Fruit fly (Drosophila melanogaster): ENCODE measurements around the gene CG14803.

DNA sequence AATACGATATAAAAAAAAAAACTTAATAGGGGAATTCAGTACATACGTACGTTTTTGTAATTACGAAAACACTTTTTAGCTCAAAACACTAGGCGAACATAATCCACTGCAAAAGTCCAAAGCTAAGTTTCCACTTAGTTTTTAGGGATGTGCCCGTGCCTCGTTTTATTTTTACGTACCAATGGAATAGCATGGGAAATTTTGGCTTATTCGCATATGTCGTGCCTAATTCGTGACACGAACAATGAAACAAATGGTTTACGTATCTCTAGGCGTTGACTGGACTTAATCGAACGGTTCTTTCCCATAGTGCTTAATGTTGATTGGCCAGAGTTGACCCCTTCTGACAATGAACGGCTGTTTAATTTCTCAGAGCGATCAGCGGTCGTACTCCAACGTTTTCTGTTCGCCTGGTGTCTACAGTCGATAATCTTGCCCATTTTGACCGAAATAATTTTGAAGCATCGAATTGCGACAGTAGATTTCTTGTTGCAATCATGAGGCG is 11.0 kb downstream of the CG14803 start, which contains the start of gene CG14818:
- no peak for TF ChIP-seq CG8478 (optimal IDR thresholded peaks at IDR 0.05)
- TF ChIP-seq CTCF (optimal IDR thresholded peaks at IDR 0.05), result no peak
